Worm (Caenorhabditis elegans): Measurements from ENCODE around the gene hlh-3.

DNA sequence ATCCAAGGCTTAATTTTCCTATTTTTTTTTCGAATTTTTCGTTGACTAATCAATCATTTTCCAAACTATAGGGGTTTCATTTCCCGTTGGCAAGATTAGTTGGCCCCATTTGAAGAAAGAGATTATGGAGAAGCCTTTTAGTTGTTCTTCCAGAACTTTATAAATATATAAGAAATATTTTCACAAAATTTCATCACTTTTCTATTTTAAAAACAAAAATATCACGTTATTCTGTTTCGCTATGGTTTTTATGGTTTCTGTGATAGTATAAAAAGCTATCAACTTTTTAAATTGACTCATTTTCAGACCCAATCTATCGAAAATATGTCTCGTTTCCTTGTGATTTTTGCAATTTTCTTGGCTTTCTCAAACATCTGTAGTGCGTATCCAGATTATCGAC is 49.5 kb downstream of the hlh-3 start, which contains the start of gene nlp-78:
- TF ChIP-seq flt-1 (GFP tag; IDR thresholded peaks at IDR 0.05): no peak
- no peak for TF ChIP-seq ztf-29 (GFP tag; IDR thresholded peaks at IDR 0.05)
- TF ChIP-seq klf-2 (GFP tag; conservative IDR thresholded peaks at IDR 0.05): no peak
- TF ChIP-seq cog-1 (tag; optimal IDR thresholded peaks at IDR 0.05): no peak
- no peak for TF ChIP-seq ref-1 (GFP tag; conservative IDR thresholded peaks at IDR 0.05)
- no peak for TF ChIP-seq T22C8.4 (GFP tag; IDR thresholded peaks at IDR 0.05)
- TF ChIP-seq tab-1 (GFP tag; IDR thresholded peaks at IDR 0.05): no peak
- no peak for TF ChIP-seq ztf-23 (GFP tag; IDR thresholded peaks at IDR 0.05)
- TF ChIP-seq med-1 (GFP tag; optimal IDR thresholded peaks at IDR 0.05; ENCODE audit: insufficient read depth): no peak
